Fruit fly (Drosophila melanogaster) whole organism, embryonic: ENCODE results near the gene CG10510.

Source experiments
- Ada2b ChIP-seq: fragments of 200-800 bp; sonication (Bioruptor generic); IDR thresholded peaks from 2 replicates; pipeline ENCODE4 v1.3.6; 2022; ENCODE audit warnings: missing biosample characterization, missing genetic modification characterization
- CG10267 ChIP-seq: fragments of 200-800 bp; sonication (Bioruptor generic); optimal IDR thresholded peaks from 2 replicates; lab custom pipeline; 2018; ENCODE audit warnings: missing biosample characterization, mild to moderate bottlenecking, missing genetic modification characterization, moderate library complexity
- CG12104 ChIP-seq: fragments of 200-800 bp; sonication (Bioruptor generic); optimal IDR thresholded peaks from 3 replicates; lab custom pipeline; 2016; ENCODE audit warnings: missing biosample characterization, missing genetic modification characterization
- CG15514 ChIP-seq: fragments of 200-800 bp; sonication (Bioruptor generic); optimal IDR thresholded peaks from 3 replicates; lab custom pipeline; 2017; ENCODE audit warnings: missing biosample characterization, missing genetic modification characterization, mild to moderate bottlenecking, moderate library complexity, missing genetic modification reagents
- CG16779 ChIP-seq: fragments of 200-800 bp; sonication (Bioruptor generic); IDR thresholded peaks from 2 replicates; pipeline ENCODE4 v1.3.6; 2022; ENCODE audit warnings: missing biosample characterization, missing genetic modification characterization
- CG17912 ChIP-seq: fragments of 200-800 bp; sonication (Bioruptor generic); optimal IDR thresholded peaks from 2 replicates; lab custom pipeline; 2018; ENCODE audit warnings: missing biosample characterization, mild to moderate bottlenecking, missing genetic modification characterization
- CG18011 ChIP-seq: fragments of 200-800 bp; sonication (Bioruptor generic); optimal IDR thresholded peaks from 2 replicates; lab custom pipeline; 2017; ENCODE audit warnings: missing biosample characterization, missing genetic modification characterization, mild to moderate bottlenecking, moderate library complexity, missing genotype
- CG5953 ChIP-seq: fragments of 200-800 bp; sonication (Bioruptor generic); IDR thresholded peaks from 2 replicates; pipeline ENCODE4 v1.3.6; 2022; ENCODE audit warnings: missing biosample characterization, missing genetic modification characterization
- CkIIα-i1 ChIP-seq: fragments of 200-800 bp; sonication (Bioruptor generic); IDR thresholded peaks from 2 replicates; pipeline ENCODE4 v1.3.6; 2022; ENCODE audit warnings: missing biosample characterization, missing genetic modification characterization
- D19B ChIP-seq: fragments of 200-800 bp; sonication (Bioruptor generic); optimal IDR thresholded peaks from 2 replicates; lab custom pipeline; 2017; ENCODE audit warnings: missing biosample characterization, mild to moderate bottlenecking, missing genetic modification characterization
- Dad ChIP-seq: fragments of 200-800 bp; sonication (Bioruptor generic); optimal IDR thresholded peaks from 3 replicates; lab custom pipeline; 2016; ENCODE audit warnings: missing biosample characterization, missing genetic modification characterization
- Doc2 ChIP-seq: fragments of 200-800 bp; sonication (Bioruptor generic); IDR thresholded peaks from 2 replicates; pipeline ENCODE4 v1.3.6; 2022; ENCODE audit warnings: missing biosample characterization, missing genetic modification characterization
- E2f1 ChIP-seq: fragments of 200-800 bp; sonication (Bioruptor generic); IDR thresholded peaks from 2 replicates; pipeline ENCODE4 v1.3.6; 2022; ENCODE audit warnings: missing biosample characterization, missing genetic modification characterization
- Elba2 ChIP-seq: fragments of 200-800 bp; sonication (Bioruptor generic); optimal IDR thresholded peaks from 3 replicates; lab custom pipeline; 2016; ENCODE audit warnings: missing biosample characterization, missing genetic modification characterization
- HLHmδ ChIP-seq: fragments of 200-800 bp; sonication (Bioruptor generic); optimal IDR thresholded peaks from 2 replicates; lab custom pipeline; 2018; ENCODE audit warnings: missing biosample characterization, mild to moderate bottlenecking, missing genetic modification characterization, moderate library complexity
- Hmr ChIP-seq: fragments of 200-800 bp; sonication (Bioruptor generic); optimal IDR thresholded peaks from 3 replicates; lab custom pipeline; 2017; ENCODE audit warnings: mild to moderate bottlenecking, missing biosample characterization, missing genetic modification reagents, missing genetic modification characterization
- Myb ChIP-seq: fragments of 200-800 bp; sonication (Bioruptor generic); optimal IDR thresholded peaks from 2 replicates; lab custom pipeline; 2016; ENCODE audit warnings: missing biosample characterization, missing genetic modification characterization
- Scr ChIP-seq: fragments of 200-800 bp; sonication (Bioruptor generic); IDR thresholded peaks from 2 replicates; pipeline ENCODE4 v1.3.6; 2022; ENCODE audit warnings: missing biosample characterization, missing genetic modification characterization; ENCODE audit not compliant: partially characterized antibody
- Trl ChIP-seq, 3 experiments: fragments of >200 bp in 2 of 3; fragments of 200-800 bp in 1 of 3; sonication (Bioruptor generic) in 1 of 3; optimal IDR thresholded peaks; 2 replicates in 1 of 3; 3 replicates in 2 of 3; lab custom pipeline; 2016 to 2017; ENCODE audit warnings: missing biosample characterization in 1 of 3, missing genetic modification characterization in 1 of 3
- abd-A ChIP-seq: fragments of 200-800 bp; sonication (Bioruptor generic); optimal IDR thresholded peaks from 3 replicates; lab custom pipeline; 2019; ENCODE audit warnings: missing biosample characterization, mild to moderate bottlenecking, missing genetic modification characterization, moderate library complexity
- ato ChIP-seq: fragments of 200-800 bp; sonication (Bioruptor generic); IDR thresholded peaks from 2 replicates; pipeline ENCODE4 v1.3.6; 2022; ENCODE audit warnings: missing biosample characterization, missing genetic modification characterization; ENCODE audit not compliant: partially characterized antibody
- br ChIP-seq: fragments of >200 bp; optimal IDR thresholded peaks from 2 replicates; lab custom pipeline; 2017
- cad ChIP-seq: fragments of >200 bp; optimal IDR thresholded peaks from 2 replicates; lab custom pipeline; 2017; ENCODE audit warnings: missing biosample characterization, missing genetic modification characterization
- chn ChIP-seq: fragments of 200-800 bp; sonication (Bioruptor generic); optimal IDR thresholded peaks from 2 replicates; lab custom pipeline; 2016; ENCODE audit warnings: missing biosample characterization, missing genetic modification characterization
- dati ChIP-seq: fragments of 200-800 bp; sonication (Bioruptor generic); IDR thresholded peaks from 2 replicates; pipeline ENCODE4 v1.3.6; 2022; ENCODE audit warnings: missing biosample characterization, missing genetic modification characterization
- dmrt11E ChIP-seq: fragments of 200-800 bp; sonication (Bioruptor generic); optimal IDR thresholded peaks from 3 replicates; lab custom pipeline; 2018; ENCODE audit warnings: missing biosample characterization, mild to moderate bottlenecking, missing genetic modification characterization, moderate library complexity
- dpn ChIP-seq, 2 experiments: fragments of 200-800 bp; sonication (Bioruptor generic); optimal IDR thresholded peaks; 3 replicates each; lab custom pipeline; 2016; ENCODE audit warnings: missing biosample characterization in 2 of 2, missing genetic modification characterization in 2 of 2
- fu2 ChIP-seq: fragments of 200-800 bp; sonication (Bioruptor generic); optimal IDR thresholded peaks from 2 replicates; lab custom pipeline; 2016; ENCODE audit warnings: missing biosample characterization, missing genetic modification characterization
- gro ChIP-seq: fragments of 200-800 bp; sonication (Bioruptor generic); optimal IDR thresholded peaks from 2 replicates; lab custom pipeline; 2016; ENCODE audit warnings: missing biosample characterization, missing genetic modification characterization
- hkb ChIP-seq, 2 experiments: fragments of 200-800 bp in 1 of 2; fragments of >200 bp in 1 of 2; sonication (Bioruptor generic) in 1 of 2; IDR thresholded peaks in 1 of 2; optimal IDR thresholded peaks in 1 of 2; 2 replicates each; pipeline versions ENCODE4 v1.3.6 to Lab custom; 2017 to 2022; ENCODE audit warnings: missing biosample characterization in 1 of 2, missing genetic modification characterization in 1 of 2
- insv ChIP-seq, 2 experiments: fragments of 200-800 bp; sonication (Bioruptor generic); optimal IDR thresholded peaks; 3 replicates each; lab custom pipeline; 2016 to 2018; ENCODE audit warnings: missing biosample characterization in 2 of 2, missing genetic modification characterization in 2 of 2
- lab ChIP-seq: fragments of 200-800 bp; sonication (Bioruptor generic); optimal IDR thresholded peaks from 3 replicates; lab custom pipeline; 2017; ENCODE audit warnings: missing biosample characterization, missing genetic modification characterization, mild to moderate bottlenecking, moderate library complexity, missing genetic modification reagents
- mirr ChIP-seq: fragments of 200-800 bp; sonication (Bioruptor generic); optimal IDR thresholded peaks from 3 replicates; lab custom pipeline; 2018; ENCODE audit warnings: missing biosample characterization, mild to moderate bottlenecking, missing genetic modification characterization
- nau ChIP-seq: fragments of 200-800 bp; sonication (Bioruptor generic); optimal IDR thresholded peaks from 3 replicates; lab custom pipeline; 2017; ENCODE audit warnings: missing biosample characterization, mild to moderate bottlenecking, missing genetic modification characterization, missing genetic modification reagents
- nerfin-1 ChIP-seq: fragments of 200-800 bp; sonication (Bioruptor generic); optimal IDR thresholded peaks from 3 replicates; lab custom pipeline; 2019; ENCODE audit warnings: missing biosample characterization, mild to moderate bottlenecking, missing genetic modification characterization, moderate library complexity
- nom ChIP-seq: fragments of 200-800 bp; sonication (Bioruptor generic); optimal IDR thresholded peaks from 2 replicates; lab custom pipeline; 2017; ENCODE audit warnings: missing biosample characterization, missing genetic modification characterization, mild to moderate bottlenecking, moderate library complexity, missing genetic modification reagents
- org-1 ChIP-seq: fragments of 200-800 bp; sonication (Bioruptor generic); optimal IDR thresholded peaks from 2 replicates; lab custom pipeline; 2017; ENCODE audit warnings: missing biosample characterization, missing genetic modification characterization
- pnt ChIP-seq: fragments of 200-800 bp; sonication (Bioruptor generic); optimal IDR thresholded peaks from 3 replicates; lab custom pipeline; 2016; ENCODE audit warnings: missing biosample characterization, missing genetic modification characterization
- run ChIP-seq: fragments of 200-800 bp; sonication (Bioruptor generic); optimal IDR thresholded peaks from 3 replicates; lab custom pipeline; 2018; ENCODE audit warnings: missing biosample characterization, mild to moderate bottlenecking, missing genetic modification characterization
- salm ChIP-seq: fragments of 200-800 bp; sonication (Bioruptor generic); optimal IDR thresholded peaks from 2 replicates; lab custom pipeline; 2018; ENCODE audit warnings: missing biosample characterization, mild to moderate bottlenecking, missing genetic modification characterization
- scrt ChIP-seq: fragments of 200-800 bp; sonication (Bioruptor generic); optimal IDR thresholded peaks from 2 replicates; lab custom pipeline; 2018; ENCODE audit warnings: missing biosample characterization, mild to moderate bottlenecking, missing genetic modification characterization, moderate library complexity
- sd ChIP-seq: fragments of 200-800 bp; sonication (Bioruptor generic); optimal IDR thresholded peaks from 3 replicates; lab custom pipeline; 2018; ENCODE audit warnings: missing biosample characterization, mild to moderate bottlenecking, missing genetic modification characterization, moderate library complexity
- sisA ChIP-seq: fragments of 200-800 bp; sonication (Bioruptor generic); IDR thresholded peaks from 2 replicates; pipeline ENCODE4 v1.3.6; 2022; ENCODE audit warnings: missing biosample characterization, missing genetic modification characterization
- sna ChIP-seq: fragments of 200-800 bp; sonication (Bioruptor generic); IDR thresholded peaks from 2 replicates; pipeline ENCODE4 v1.3.6; 2022; ENCODE audit warnings: missing biosample characterization, missing genetic modification characterization; ENCODE audit not compliant: partially characterized antibody
- sob ChIP-seq: fragments of 200-800 bp; sonication (Bioruptor generic); IDR thresholded peaks from 2 replicates; pipeline ENCODE4 v1.3.6; 2022; ENCODE audit warnings: missing biosample characterization, missing genetic modification characterization
- trh ChIP-seq: fragments of 200-800 bp; sonication (Bioruptor generic); optimal IDR thresholded peaks from 2 replicates; lab custom pipeline; 2016; ENCODE audit warnings: missing biosample characterization, missing genetic modification characterization
- unpg ChIP-seq: fragments of 200-800 bp; sonication (Bioruptor generic); optimal IDR thresholded peaks from 3 replicates; lab custom pipeline; 2018; ENCODE audit warnings: missing biosample characterization, mild to moderate bottlenecking, missing genetic modification characterization, moderate library complexity
- wdn ChIP-seq: fragments of 200-800 bp; sonication (Bioruptor generic); IDR thresholded peaks from 2 replicates; pipeline ENCODE4 v1.3.6; 2022; ENCODE audit warnings: missing biosample characterization, missing genetic modification characterization

CG10510 gene

DNA sequence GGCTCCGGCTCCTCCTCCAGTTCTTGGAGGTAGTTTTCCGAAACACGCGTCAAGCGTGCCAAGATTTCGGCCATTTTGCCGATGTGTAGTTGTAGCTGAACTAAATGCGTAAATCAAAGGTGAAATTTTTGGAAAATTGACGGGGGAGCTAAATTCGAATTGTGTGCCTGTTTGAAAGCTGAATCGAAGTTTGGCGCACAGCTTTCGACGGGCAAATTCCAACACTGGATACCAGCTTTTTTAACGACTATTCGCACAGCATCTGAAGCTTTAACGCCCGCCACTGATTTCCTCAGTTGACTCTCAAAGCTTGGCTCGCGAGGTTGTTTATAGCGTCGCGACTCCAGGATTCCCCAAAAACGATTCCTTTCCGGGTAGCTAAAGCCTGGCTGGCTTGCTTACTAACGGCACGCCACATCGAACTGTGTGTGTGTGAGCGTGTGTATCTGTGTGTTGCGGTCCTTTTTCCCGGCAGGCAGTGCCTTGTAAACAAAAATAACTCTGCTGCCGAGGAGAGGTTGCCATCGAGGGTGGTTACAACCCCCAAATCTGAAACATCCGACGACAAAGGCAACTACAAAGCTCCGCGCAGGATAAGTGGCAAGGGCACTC, at the start of gene CG10510, which contains the start of gene CG10508 (continued):
- peak; percentile 80 for TF ChIP-seq abd-A (tag; lab: Kevin White, UChicago)
- no peak for TF ChIP-seq chn (GFP tag; lab: Kevin White, UChicago)
- TF ChIP-seq sd, result peak; percentile 29
- peak; percentile 2 for TF ChIP-seq CG10267 (tag; lab: Kevin White, UChicago)
- peak; percentile 95 for TF ChIP-seq nerfin-1
- no peak for TF ChIP-seq dmrt11E (tag; lab: Kevin White, UChicago)
- no peak for TF ChIP-seq nau
- TF ChIP-seq Myb (GFP tag; lab: Kevin White, UChicago), result peak; percentile 41
- no peak for TF ChIP-seq unpg (GFP tag; lab: Kevin White, UChicago)
- peak; percentile 37 for TF ChIP-seq CG15514 (GFP tag; lab: Kevin White, UChicago)
- peak; percentile 89 for TF ChIP-seq CG16779 (GFP tag; lab: Robert Waterston, UW)
- peak; percentile 16 for TF ChIP-seq gro (GFP tag; lab: Kevin White, UChicago)
- no peak for TF ChIP-seq salm (tag; lab: Kevin White, UChicago)
- no peak for TF ChIP-seq run
- TF ChIP-seq, all 482 proteins: peak for 38

DNA sequence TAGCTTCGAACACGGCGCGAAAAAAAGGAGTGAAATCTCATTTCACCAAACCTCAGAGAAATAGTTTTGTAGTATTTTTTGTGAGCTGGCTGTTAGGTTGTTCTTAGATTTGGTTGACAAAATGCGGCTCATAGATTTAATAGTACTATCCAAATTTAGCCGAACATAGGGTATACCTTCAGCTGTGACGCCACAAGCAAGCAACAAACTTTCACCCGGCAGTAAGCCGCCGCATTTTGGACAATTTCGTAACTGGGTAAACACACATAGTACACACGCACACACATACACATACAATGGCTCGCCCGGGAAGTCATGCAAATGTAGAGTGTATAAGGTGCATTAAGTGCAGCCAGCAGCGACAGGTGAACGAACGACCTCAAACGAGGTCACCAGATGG, 49.4 kb upstream of the CG10510 start:
- no peak for TF ChIP-seq dpn (GFP tag; optimal IDR thresholded peaks at IDR 0.05; lab: Kevin White, UChicago)
- TF ChIP-seq wdn (GFP tag; lab: Robert Waterston, UW), result no peak
- TF ChIP-seq abd-A (tag; lab: Kevin White, UChicago), result no peak
- TF ChIP-seq ato (GFP tag; lab: Robert Waterston, UW), result no peak
- TF ChIP-seq Dad (GFP tag; lab: Kevin White, UChicago), result no peak
- no peak for TF ChIP-seq fu2 (GFP tag; lab: Kevin White, UChicago)
- no peak for TF ChIP-seq gro (GFP tag; lab: Kevin White, UChicago)
- no peak for TF ChIP-seq E2f1
- no peak for TF ChIP-seq cad
- no peak for TF ChIP-seq scrt (GFP tag; lab: Kevin White, UChicago)
- no peak for TF ChIP-seq insv (GFP tag; optimal IDR thresholded peaks at IDR 0.05; lab: Kevin White, UChicago)
- TF ChIP-seq hkb (optimal IDR thresholded peaks at IDR 0.05; lab: Kevin White, UChicago), result no peak
- no peak for TF ChIP-seq hkb (GFP tag; IDR thresholded peaks at IDR 0.05; lab: Robert Waterston, UW)
- no peak for TF ChIP-seq Ada2b (GFP tag; lab: Robert Waterston, UW)
- TF ChIP-seq trh (GFP tag; lab: Kevin White, UChicago), result no peak
- TF ChIP-seq HLHmδ (GFP tag; lab: Kevin White, UChicago), result peak; percentile 32
- TF ChIP-seq D19B (GFP tag; lab: Kevin White, UChicago), result no peak
- TF ChIP-seq org-1, result no peak
- no peak for TF ChIP-seq CG12104
- TF ChIP-seq lab, result no peak
- peak; percentile 44 for TF ChIP-seq sisA (GFP tag; lab: Robert Waterston, UW)
- TF ChIP-seq CG10267 (tag; lab: Kevin White, UChicago), result no peak
- no peak for TF ChIP-seq CkIIα-i1 (GFP tag; lab: Robert Waterston, UW)
- TF ChIP-seq mirr (GFP tag; lab: Kevin White, UChicago), result no peak
- no peak for TF ChIP-seq CG18011 (GFP tag; lab: Kevin White, UChicago)
- TF ChIP-seq dati (GFP tag; lab: Robert Waterston, UW), result no peak
- TF ChIP-seq CG5953 (GFP tag; lab: Robert Waterston, UW), result no peak
- TF ChIP-seq CG17912, result no peak
- no peak for TF ChIP-seq Trl (optimal IDR thresholded peaks at IDR 0.05; lab: Kevin White, UChicago)
- no peak for TF ChIP-seq Trl (GFP tag; optimal IDR thresholded peaks at IDR 0.05; lab: Kevin White, UChicago)
- no peak for TF ChIP-seq Elba2 (GFP tag; lab: Kevin White, UChicago)
- TF ChIP-seq sna (GFP tag; lab: Robert Waterston, UW), result no peak
- no peak for TF ChIP-seq Doc2 (GFP tag; lab: Robert Waterston, UW)
- no peak for TF ChIP-seq br (lab: Kevin White, UChicago)
- TF ChIP-seq sob, result no peak
- no peak for TF ChIP-seq pnt (GFP tag; lab: Kevin White, UChicago)
- TF ChIP-seq Scr, result no peak
- TF ChIP-seq Hmr (GFP tag; lab: Kevin White, UChicago), result no peak
- no peak for TF ChIP-seq nom (GFP tag; lab: Kevin White, UChicago)
